Worm (Caenorhabditis elegans): ENCODE results near the gene thoc-5.

Gene thoc-5

ce11 chrIII:5318610-5319009 lies 30.6 kb downstream of the thoc-5 start:
- TF ChIP-seq ceh-13 (GFP tag; optimal IDR thresholded peaks at IDR 0.05) (no peak), sea-1 (GFP tag; conservative IDR thresholded peaks at IDR 0.05) (0 out of 2 replicates have a peak, but pooled peaks have one; percentile 5), hmg-4 (GFP tag; optimal IDR thresholded peaks at IDR 0.05) (peak; percentile 34)

ce11 chrIII:5310940-5311339 lies 38.3 kb downstream of the thoc-5 start, which contains the start of gene pqe-1:
pqe-1 (plus strand) TSS chrIII:5311240.
- TF ChIP-seq ama-1 (optimal IDR thresholded peaks at IDR 0.05), result no peak
- no peak for TF ChIP-seq tbx-37 (GFP tag; conservative IDR thresholded peaks at IDR 0.05)
- no peak for TF ChIP-seq hmbx-1 (tag; optimal IDR thresholded peaks at IDR 0.05)
- TF ChIP-seq ceh-36 (tag; optimal IDR thresholded peaks at IDR 0.05), result no peak
- TF ChIP-seq sea-1 (GFP tag; conservative IDR thresholded peaks at IDR 0.05), result no peak
- no peak for TF ChIP-seq tbx-11 (GFP tag; IDR thresholded peaks at IDR 0.05)
- no peak for TF ChIP-seq hmg-4 (GFP tag; optimal IDR thresholded peaks at IDR 0.05)
- no peak for TF ChIP-seq aly-1 (tag; optimal IDR thresholded peaks at IDR 0.05)
- no peak for TF ChIP-seq flt-1 (GFP tag; IDR thresholded peaks at IDR 0.05)
- TF ChIP-seq ceh-13 (GFP tag; optimal IDR thresholded peaks at IDR 0.05), result no peak
- no peak for TF ChIP-seq pes-1 (GFP tag; IDR thresholded peaks at IDR 0.05)
- TF ChIP-seq B0310.2 (tag; optimal IDR thresholded peaks at IDR 0.05), result no peak
- TF ChIP-seq tra-4 (tag; optimal IDR thresholded peaks at IDR 0.05), result no peak
- no peak for TF ChIP-seq ets-7 (tag; optimal IDR thresholded peaks at IDR 0.05)
- TF ChIP-seq scrt-1 (GFP tag; IDR thresholded peaks at IDR 0.05), result no peak
- no peak for TF ChIP-seq F13C5.2 (tag; optimal IDR thresholded peaks at IDR 0.05)
- TF ChIP-seq hnd-1 (tag; optimal IDR thresholded peaks at IDR 0.05), result no peak

- TF ChIP-seq tra-4 (tag; optimal IDR thresholded peaks at IDR 0.05) (no peak), flt-1 (GFP tag; IDR thresholded peaks at IDR 0.05) (no peak)
Measured at ce11 chrIII:5310403-5310802, 38.8 kb downstream of the thoc-5 start.

- TF ChIP-seq scrt-1 (GFP tag; IDR thresholded peaks at IDR 0.05), result no peak
- peak; percentile 15 for TF ChIP-seq F13C5.2 (tag; optimal IDR thresholded peaks at IDR 0.05)
- no peak for TF ChIP-seq ama-1 (optimal IDR thresholded peaks at IDR 0.05)
- TF ChIP-seq ceh-13 (GFP tag; optimal IDR thresholded peaks at IDR 0.05), result no peak
- TF ChIP-seq B0310.2 (tag; optimal IDR thresholded peaks at IDR 0.05), result no peak
- TF ChIP-seq hmg-4 (GFP tag; optimal IDR thresholded peaks at IDR 0.05), result no peak
- no peak for TF ChIP-seq hnd-1 (tag; optimal IDR thresholded peaks at IDR 0.05)
- TF ChIP-seq hmbx-1 (tag; optimal IDR thresholded peaks at IDR 0.05), result no peak
- no peak for TF ChIP-seq aly-1 (tag; optimal IDR thresholded peaks at IDR 0.05)
- peak; percentile 4 for TF ChIP-seq ets-7 (tag; optimal IDR thresholded peaks at IDR 0.05)
- TF ChIP-seq tra-4 (tag; optimal IDR thresholded peaks at IDR 0.05), result peak; percentile 9
- TF ChIP-seq tbx-11 (GFP tag; IDR thresholded peaks at IDR 0.05), result peak; percentile 22; the same call in 1 of the 2 replicates
- peak; percentile 83 for TF ChIP-seq tbx-37 (GFP tag; conservative IDR thresholded peaks at IDR 0.05)
- TF ChIP-seq flt-1 (GFP tag; IDR thresholded peaks at IDR 0.05), result 0 out of 2 replicates have a peak, but pooled peaks have one; percentile 37
- TF ChIP-seq pes-1 (GFP tag; IDR thresholded peaks at IDR 0.05), result peak; percentile 63; the same call in 1 of the 2 replicates
- TF ChIP-seq sea-1 (GFP tag; conservative IDR thresholded peaks at IDR 0.05), result no peak
- no peak for TF ChIP-seq ceh-36 (tag; optimal IDR thresholded peaks at IDR 0.05)
Measured at ce11 chrIII:5308278-5308677, 40.9 kb downstream of the thoc-5 start, which contains the start of gene mog-3. mog-3 (plus strand) TSS chrIII:5308596.

ce11 chrIII:5305725-5306124 lies 43.5 kb downstream of the thoc-5 start:
- TF ChIP-seq tra-4 (tag; optimal IDR thresholded peaks at IDR 0.05) (no peak), ets-7 (tag; optimal IDR thresholded peaks at IDR 0.05) (no peak), ama-1 (optimal IDR thresholded peaks at IDR 0.05) (no peak), tbx-37 (GFP tag; conservative IDR thresholded peaks at IDR 0.05) (peak; percentile 72), hmbx-1 (tag; optimal IDR thresholded peaks at IDR 0.05) (no peak), pes-1 (GFP tag; IDR thresholded peaks at IDR 0.05) (peak; percentile 81), ceh-13 (GFP tag; optimal IDR thresholded peaks at IDR 0.05) (peak; percentile 9), hnd-1 (tag; optimal IDR thresholded peaks at IDR 0.05) (peak; percentile 44), tbx-11 (GFP tag; IDR thresholded peaks at IDR 0.05) (no peak; the same call in none of the 2 replicates), B0310.2 (tag; optimal IDR thresholded peaks at IDR 0.05) (no peak), aly-1 (tag; optimal IDR thresholded peaks at IDR 0.05) (no peak), ceh-36 (tag; optimal IDR thresholded peaks at IDR 0.05) (peak; percentile 51), scrt-1 (GFP tag; IDR thresholded peaks at IDR 0.05) (peak; percentile 68; the same call in 1 of the 2 replicates), sea-1 (GFP tag; conservative IDR thresholded peaks at IDR 0.05) (0 out of 2 replicates have a peak, but pooled peaks have one; percentile 54), F13C5.2 (tag; optimal IDR thresholded peaks at IDR 0.05) (peak; percentile 8), hmg-4 (GFP tag; optimal IDR thresholded peaks at IDR 0.05) (no peak), flt-1 (GFP tag; IDR thresholded peaks at IDR 0.05) (no peak)

ce11 chrIII:5304044-5304443 lies 45.2 kb downstream of the thoc-5 start:
- TF ChIP-seq tra-4 (tag; optimal IDR thresholded peaks at IDR 0.05) (no peak), flt-1 (GFP tag; IDR thresholded peaks at IDR 0.05) (no peak), sea-1 (GFP tag; conservative IDR thresholded peaks at IDR 0.05) (no peak), ceh-36 (tag; optimal IDR thresholded peaks at IDR 0.05) (no peak), hnd-1 (tag; optimal IDR thresholded peaks at IDR 0.05) (no peak), ama-1 (optimal IDR thresholded peaks at IDR 0.05) (no peak), ets-7 (tag; optimal IDR thresholded peaks at IDR 0.05) (no peak)

ce11 chrIII:5301786-5302268 lies 47.4 kb downstream of the thoc-5 start, which contains the start of the genes T15B12.2 and F52C9.5:
T15B12.2 (minus strand) TSS chrIII:5301886.
F52C9.5 (plus strand) TSS chrIII:5302218.
- TF ChIP-seq tra-4 (tag; optimal IDR thresholded peaks at IDR 0.05), result no peak
- no peak for TF ChIP-seq ama-1 (optimal IDR thresholded peaks at IDR 0.05)
- no peak for TF ChIP-seq pes-1 (GFP tag; IDR thresholded peaks at IDR 0.05)
- no peak for TF ChIP-seq sea-1 (GFP tag; conservative IDR thresholded peaks at IDR 0.05)
- TF ChIP-seq tbx-11 (GFP tag; IDR thresholded peaks at IDR 0.05), result no peak

All from whole organism, early embryonic.